Fruit fly (Drosophila melanogaster) whole organism, embryonic: ENCODE measurements around the gene Dh44.

Source experiments
- Bgb ChIP-seq: fragments of 200-800 bp; sonication (Bioruptor generic); IDR thresholded peaks from 2 replicates; pipeline ENCODE4 v1.3.6; 2022; ENCODE audit warnings: missing biosample characterization, missing genetic modification characterization; ENCODE audit not compliant: partially characterized antibody
- CG10267 ChIP-seq: fragments of 200-800 bp; sonication (Bioruptor generic); optimal IDR thresholded peaks from 2 replicates; lab custom pipeline; 2018; ENCODE audit warnings: missing biosample characterization, mild to moderate bottlenecking, missing genetic modification characterization, moderate library complexity
- CG10543 ChIP-seq: fragments of 200-800 bp; sonication (Bioruptor generic); optimal IDR thresholded peaks from 3 replicates; lab custom pipeline; 2017; ENCODE audit warnings: missing biosample characterization, mild to moderate bottlenecking, missing genetic modification characterization, moderate library complexity
- CG10959 ChIP-seq: fragments of 200-800 bp; sonication (Bioruptor generic); IDR thresholded peaks from 2 replicates; pipeline ENCODE4 v1.3.6; 2022; ENCODE audit warnings: missing biosample characterization, missing genetic modification characterization
- CG11085 ChIP-seq: fragments of 200-800 bp; sonication (Bioruptor generic); IDR thresholded peaks from 2 replicates; pipeline ENCODE4 v1.3.6; 2022; ENCODE audit warnings: missing biosample characterization, missing genetic modification characterization
- CG11723 ChIP-seq: fragments of 200-800 bp; sonication (Bioruptor generic); optimal IDR thresholded peaks from 2 replicates; lab custom pipeline; 2017; ENCODE audit warnings: missing biosample characterization, mild to moderate bottlenecking, missing genetic modification characterization
- CG12942 ChIP-seq: fragments of 200-800 bp; sonication (Bioruptor generic); optimal IDR thresholded peaks from 3 replicates; lab custom pipeline; 2016; ENCODE audit warnings: missing biosample characterization, missing genetic modification characterization
- CG13296 ChIP-seq: fragments of 200-800 bp; sonication (Bioruptor generic); optimal IDR thresholded peaks from 3 replicates; lab custom pipeline; 2018; ENCODE audit warnings: missing biosample characterization, mild to moderate bottlenecking, missing genetic modification characterization
- CG14667 ChIP-seq: fragments of 200-800 bp; sonication (Bioruptor generic); IDR thresholded peaks from 2 replicates; pipeline ENCODE4 v1.3.6; 2022; ENCODE audit warnings: missing biosample characterization, missing genetic modification characterization
- CG14710 ChIP-seq: fragments of 200-800 bp; sonication (Bioruptor generic); optimal IDR thresholded peaks from 3 replicates; lab custom pipeline; 2019; ENCODE audit warnings: missing biosample characterization, mild to moderate bottlenecking, missing genetic modification characterization, moderate library complexity
- CG1647 ChIP-seq: fragments of 200-800 bp; sonication (Bioruptor generic); optimal IDR thresholded peaks from 3 replicates; lab custom pipeline; 2016; ENCODE audit warnings: missing biosample characterization, missing genetic modification characterization
- CG17359 ChIP-seq: fragments of 200-800 bp; sonication (Bioruptor generic); optimal IDR thresholded peaks from 3 replicates; lab custom pipeline; 2018; ENCODE audit warnings: missing biosample characterization, mild to moderate bottlenecking, missing genetic modification characterization, moderate library complexity
- CG18262 ChIP-seq: fragments of 200-800 bp; optimal IDR thresholded peaks from 3 replicates; lab custom pipeline; 2019; ENCODE audit warnings: missing biosample characterization, mild to moderate bottlenecking, missing genetic modification characterization, moderate library complexity
- CG2202 ChIP-seq: fragments of 200-800 bp; sonication (Bioruptor generic); optimal IDR thresholded peaks from 2 replicates; lab custom pipeline; 2018; ENCODE audit warnings: missing biosample characterization, mild to moderate bottlenecking, missing genetic modification characterization
- CG34224 ChIP-seq: fragments of 200-800 bp; sonication (Bioruptor generic); IDR thresholded peaks from 3 replicates; pipeline ENCODE4 v1.3.6; 2022; ENCODE audit warnings: missing biosample characterization, missing genetic modification characterization; ENCODE audit not compliant: partially characterized antibody
- CG3726 ChIP-seq: fragments of 200-800 bp; sonication (Bioruptor generic); IDR thresholded peaks from 3 replicates; pipeline ENCODE4, ENCODE4 v1.3.6; 2022; ENCODE audit warnings: missing biosample characterization, missing genetic modification characterization
- CG8478 ChIP-seq: fragments of >200 bp; optimal IDR thresholded peaks from 2 replicates; lab custom pipeline; 2018
- D19A ChIP-seq: fragments of 200-800 bp; optimal IDR thresholded peaks from 3 replicates; lab custom pipeline; 2019; ENCODE audit warnings: missing biosample characterization, mild to moderate bottlenecking, missing genetic modification characterization, moderate library complexity
- Dad ChIP-seq: fragments of 200-800 bp; sonication (Bioruptor generic); optimal IDR thresholded peaks from 3 replicates; lab custom pipeline; 2016; ENCODE audit warnings: missing biosample characterization, missing genetic modification characterization
- Dfd ChIP-seq, 2 experiments: fragments of >200 bp; optimal IDR thresholded peaks; 2 replicates each; lab custom pipeline; 2017; ENCODE audit warnings: missing biosample characterization in 2 of 2, missing genetic modification characterization in 2 of 2
- Dref ChIP-seq: fragments of 200-800 bp; sonication (Bioruptor generic); IDR thresholded peaks from 2 replicates; pipeline ENCODE4 v1.3.6; 2022; ENCODE audit warnings: missing biosample characterization, missing genetic modification characterization
- Eip74EF ChIP-seq, 2 experiments: fragments of 200-800 bp in 1 of 2; fragments of >200 bp in 1 of 2; sonication (Bioruptor generic) in 1 of 2; optimal IDR thresholded peaks; 2 replicates each; lab custom pipeline; 2017 to 2019; ENCODE audit warnings: missing biosample characterization in 2 of 2, missing genetic modification characterization in 2 of 2, mild to moderate bottlenecking in 1 of 2, moderate library complexity in 1 of 2
- Fer1 ChIP-seq: fragments of 200-800 bp; sonication (Bioruptor generic); optimal IDR thresholded peaks from 2 replicates; lab custom pipeline; 2017; ENCODE audit warnings: missing biosample characterization, mild to moderate bottlenecking, missing genetic modification characterization
- Fer3 ChIP-seq: fragments of 200-800 bp; sonication (Bioruptor generic); optimal IDR thresholded peaks from 2 replicates; lab custom pipeline; 2018; ENCODE audit warnings: missing biosample characterization, mild to moderate bottlenecking, missing genetic modification characterization, moderate library complexity
- H15 ChIP-seq: fragments of 200-800 bp; sonication (Bioruptor generic); IDR thresholded peaks from 3 replicates; pipeline ENCODE4 v1.3.6; 2022; ENCODE audit warnings: missing biosample characterization, missing genetic modification characterization
- HmgD ChIP-seq: fragments of 200-800 bp; sonication (Bioruptor generic); optimal IDR thresholded peaks from 3 replicates; lab custom pipeline; 2016; ENCODE audit warnings: missing biosample characterization, missing genetic modification characterization
- Hmx ChIP-seq: fragments of 200-800 bp; sonication (Bioruptor generic); optimal IDR thresholded peaks from 2 replicates; lab custom pipeline; 2016; ENCODE audit warnings: missing biosample characterization, missing genetic modification characterization
- Lhr ChIP-seq: fragments of 200-800 bp; sonication (Bioruptor generic); optimal IDR thresholded peaks from 3 replicates; lab custom pipeline; 2017; ENCODE audit warnings: mild to moderate bottlenecking, missing biosample characterization, missing genetic modification reagents, missing genetic modification characterization
- MESR4 ChIP-seq: fragments of 200-800 bp; sonication (Bioruptor generic); optimal IDR thresholded peaks from 2 replicates; lab custom pipeline; 2018; ENCODE audit warnings: missing biosample characterization, mild to moderate bottlenecking, missing genetic modification characterization, moderate library complexity
- Myb ChIP-seq: fragments of 200-800 bp; sonication (Bioruptor generic); optimal IDR thresholded peaks from 2 replicates; lab custom pipeline; 2016; ENCODE audit warnings: missing biosample characterization, missing genetic modification characterization
- NC2α ChIP-seq: fragments of 200-800 bp; sonication (Bioruptor generic); optimal IDR thresholded peaks from 2 replicates; lab custom pipeline; 2016; ENCODE audit warnings: missing biosample characterization, missing genetic modification characterization
- Taf1 ChIP-seq: fragments of 200-800 bp; sonication (Bioruptor generic); IDR thresholded peaks from 2 replicates; pipeline ENCODE4 v1.3.6; 2022; ENCODE audit warnings: missing biosample characterization, missing genetic modification characterization
- al ChIP-seq: fragments of 200-800 bp; sonication (Bioruptor generic); IDR thresholded peaks from 2 replicates; pipeline ENCODE4 v1.3.6; 2022; ENCODE audit warnings: missing biosample characterization, missing genetic modification characterization
- ato ChIP-seq: fragments of 200-800 bp; sonication (Bioruptor generic); IDR thresholded peaks from 2 replicates; pipeline ENCODE4 v1.3.6; 2022; ENCODE audit warnings: missing biosample characterization, missing genetic modification characterization; ENCODE audit not compliant: partially characterized antibody
- eyg ChIP-seq: fragments of 200-800 bp; sonication (Bioruptor generic); optimal IDR thresholded peaks from 3 replicates; lab custom pipeline; 2016; ENCODE audit warnings: missing biosample characterization, missing genetic modification characterization
- fd102C ChIP-seq: fragments of 200-800 bp; sonication (Bioruptor generic); optimal IDR thresholded peaks from 2 replicates; lab custom pipeline; 2018; ENCODE audit warnings: missing biosample characterization, mild to moderate bottlenecking, missing genetic modification characterization, moderate library complexity
- fru ChIP-seq: fragments of >200 bp; optimal IDR thresholded peaks from 2 replicates; lab custom pipeline; 2017
- fu2 ChIP-seq: fragments of 200-800 bp; sonication (Bioruptor generic); optimal IDR thresholded peaks from 2 replicates; lab custom pipeline; 2016; ENCODE audit warnings: missing biosample characterization, missing genetic modification characterization
- gt ChIP-seq: fragments of 200-800 bp; sonication (Bioruptor generic); IDR thresholded peaks from 2 replicates; pipeline ENCODE4 v1.3.6; 2022; ENCODE audit warnings: missing biosample characterization, missing genetic modification characterization
- hkb ChIP-seq, 2 experiments: fragments of 200-800 bp in 1 of 2; fragments of >200 bp in 1 of 2; sonication (Bioruptor generic) in 1 of 2; IDR thresholded peaks in 1 of 2; optimal IDR thresholded peaks in 1 of 2; 2 replicates each; pipeline versions ENCODE4 v1.3.6 to Lab custom; 2017 to 2022; ENCODE audit warnings: missing biosample characterization in 1 of 2, missing genetic modification characterization in 1 of 2
- insv ChIP-seq, 2 experiments: fragments of 200-800 bp; sonication (Bioruptor generic); optimal IDR thresholded peaks; 3 replicates each; lab custom pipeline; 2016 to 2018; ENCODE audit warnings: missing biosample characterization in 2 of 2, missing genetic modification characterization in 2 of 2
- knrl ChIP-seq: fragments of 200-800 bp; sonication (Bioruptor generic); IDR thresholded peaks from 3 replicates; pipeline ENCODE4 v1.3.6; 2022; ENCODE audit warnings: missing biosample characterization, missing genetic modification characterization; ENCODE audit not compliant: partially characterized antibody
- lilli ChIP-seq: fragments of 200-800 bp; sonication (Bioruptor generic); optimal IDR thresholded peaks from 3 replicates; lab custom pipeline; 2016; ENCODE audit warnings: missing biosample characterization, missing genetic modification characterization
- lola ChIP-seq, 3 experiments: fragments of >200 bp in 2 of 3; fragments of 200-800 bp in 1 of 3; sonication (Bioruptor generic) in 1 of 3; optimal IDR thresholded peaks; 2 replicates each; lab custom pipeline; 2017 to 2019; ENCODE audit warnings: missing biosample characterization in 3 of 3, missing genetic modification characterization in 3 of 3, mild to moderate bottlenecking in 1 of 3, moderate library complexity in 1 of 3
- pan ChIP-seq, 4 experiments: fragments of >200 bp in 3 of 4; fragments of 200-800 bp in 1 of 4; sonication (Bioruptor generic) in 1 of 4; optimal IDR thresholded peaks in 3 of 4; IDR thresholded peaks in 1 of 4; 2 replicates each; pipeline versions ENCODE4 v1.3.6 to Lab custom; 2017 to 2022; ENCODE audit warnings: missing biosample characterization in 2 of 4, missing genetic modification characterization in 2 of 4, mixed read lengths in 1 of 4
- pfk ChIP-seq: fragments of 200-800 bp; sonication (Bioruptor generic); optimal IDR thresholded peaks from 2 replicates; lab custom pipeline; 2018; ENCODE audit warnings: missing biosample characterization, mild to moderate bottlenecking, missing genetic modification characterization, moderate library complexity
- slbo ChIP-seq: fragments of 200-800 bp; sonication (Bioruptor generic); IDR thresholded peaks from 2 replicates; pipeline ENCODE4 v1.3.6; 2022; ENCODE audit warnings: missing biosample characterization, missing genetic modification characterization
- toy ChIP-seq: fragments of 200-800 bp; sonication (Bioruptor generic); IDR thresholded peaks from 2 replicates; pipeline ENCODE4 v1.3.6; 2022; ENCODE audit warnings: missing biosample characterization, missing genetic modification characterization
- ttk ChIP-seq: fragments of 200-800 bp; sonication (Bioruptor generic); IDR thresholded peaks from 2 replicates; pipeline ENCODE4 v2.1.2; 2022; ENCODE audit warnings: missing biosample characterization, missing genetic modification characterization
- unpg ChIP-seq: fragments of 200-800 bp; sonication (Bioruptor generic); optimal IDR thresholded peaks from 3 replicates; lab custom pipeline; 2018; ENCODE audit warnings: missing biosample characterization, mild to moderate bottlenecking, missing genetic modification characterization, moderate library complexity

The Dh44 gene

DNA sequence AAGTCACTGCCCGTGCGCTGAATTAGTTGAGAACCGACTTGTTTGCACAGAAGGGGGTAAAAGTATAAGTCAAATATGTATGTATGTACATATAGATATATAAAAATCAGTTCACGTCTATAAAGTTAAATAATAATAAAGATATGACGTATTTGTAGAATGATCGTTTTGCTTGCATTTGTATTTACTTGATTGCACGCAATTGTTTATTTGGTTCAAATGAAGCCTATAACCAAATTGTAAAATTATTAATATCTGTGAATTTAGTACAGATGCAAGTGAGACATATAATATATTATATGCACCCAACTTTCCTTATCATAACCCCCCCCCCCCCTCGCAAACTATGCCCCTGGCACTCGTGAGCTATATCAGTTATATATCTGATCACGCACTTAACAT is 37.4 kb upstream of the Dh44 start (continued):
- TF ChIP-seq ato = no peak
- no peak for TF ChIP-seq Hmx (GFP tag; lab: Kevin White, UChicago)
- TF ChIP-seq ttk (GFP tag; lab: Robert Waterston, UW) = no peak
- TF ChIP-seq CG14667 = no peak
- no peak for TF ChIP-seq gt (GFP tag; lab: Robert Waterston, UW)
- TF ChIP-seq CG1647 (GFP tag; lab: Kevin White, UChicago) = no peak
- no peak for TF ChIP-seq NC2α (GFP tag; lab: Kevin White, UChicago)
- peak; percentile 24; the same call in 1 of the 2 replicates for TF ChIP-seq Taf1 (GFP tag; lab: Robert Waterston, UW)
- peak; percentile 37 for TF ChIP-seq unpg
- TF ChIP-seq insv (GFP tag; optimal IDR thresholded peaks at IDR 0.05; lab: Kevin White, UChicago) = no peak
- TF ChIP-seq hkb (optimal IDR thresholded peaks at IDR 0.05; lab: Kevin White, UChicago) = no peak
- peak; percentile 59 for TF ChIP-seq hkb (GFP tag; IDR thresholded peaks at IDR 0.05; lab: Robert Waterston, UW)
- no peak for TF ChIP-seq CG3726
- peak; percentile 56 for TF ChIP-seq CG18262
- no peak for TF ChIP-seq toy (GFP tag; lab: Robert Waterston, UW)
- peak; percentile 19 for TF ChIP-seq CG14710 (tag; lab: Kevin White, UChicago)
- peak; percentile 52; the same call in 1 of the 2 replicates for TF ChIP-seq al (GFP tag; lab: Robert Waterston, UW)
- no peak for TF ChIP-seq H15 (GFP tag; lab: Robert Waterston, UW)
- TF ChIP-seq Dfd (GFP tag; optimal IDR thresholded peaks at IDR 0.05; lab: Kevin White, UChicago) = no peak
- TF ChIP-seq fu2 (GFP tag; lab: Kevin White, UChicago) = no peak
- TF ChIP-seq CG10959 = no peak
- TF ChIP-seq CG10543 (GFP tag; lab: Kevin White, UChicago) = peak; percentile 67
- TF ChIP-seq Fer1 (GFP tag; lab: Kevin White, UChicago) = peak; percentile 68
- peak; percentile 33 for TF ChIP-seq CG13296 (GFP tag; lab: Kevin White, UChicago)
- no peak for TF ChIP-seq Lhr (GFP tag; lab: Kevin White, UChicago)
- peak; percentile 25 for TF ChIP-seq lilli (GFP tag; lab: Kevin White, UChicago)
- TF ChIP-seq fru (lab: Kevin White, UChicago) = no peak
- 0 out of 2 replicates have a peak, but pooled peaks have one; percentile 27 for TF ChIP-seq CG11085 (GFP tag; lab: Robert Waterston, UW)
- no peak for TF ChIP-seq eyg (GFP tag; lab: Kevin White, UChicago)
- TF ChIP-seq D19A (tag; lab: Kevin White, UChicago) = peak; percentile 39
- peak; percentile 34 for TF ChIP-seq Fer3 (tag; lab: Kevin White, UChicago)
- peak; percentile 56 for TF ChIP-seq CG17359
- TF ChIP-seq CG2202 (tag; lab: Kevin White, UChicago) = peak; percentile 31
- no peak for TF ChIP-seq Dref
- TF ChIP-seq CG11723 = peak; percentile 2
- no peak for TF ChIP-seq pfk (GFP tag; lab: Kevin White, UChicago)
- TF ChIP-seq pan (optimal IDR thresholded peaks at IDR 0.05; lab: Kevin White, UChicago) = no peak
- TF ChIP-seq pan (GFP tag; optimal IDR thresholded peaks at IDR 0.05 in 1 of 2, IDR thresholded peaks at IDR 0.05 in 1 of 2) = no peak
- peak in 1 of 2 experiments; percentile 14 for TF ChIP-seq Eip74EF (GFP tag; optimal IDR thresholded peaks at IDR 0.05; lab: Kevin White, UChicago)
- no peak for TF ChIP-seq Bgb (GFP tag; lab: Robert Waterston, UW)
- TF ChIP-seq knrl (GFP tag; lab: Robert Waterston, UW) = no peak
- TF ChIP-seq CG12942 (GFP tag; lab: Kevin White, UChicago) = no peak
- TF ChIP-seq CG34224 (GFP tag; lab: Robert Waterston, UW) = no peak
- no peak for TF ChIP-seq MESR4 (GFP tag; lab: Kevin White, UChicago)
- TF ChIP-seq CG8478 (lab: Kevin White, UChicago) = no peak
- no peak for TF ChIP-seq Myb (GFP tag; lab: Kevin White, UChicago)
- TF ChIP-seq lola (GFP tag; optimal IDR thresholded peaks at IDR 0.05; lab: Kevin White, UChicago) = peak in 1 of 3 experiments; percentile 8
- no peak for TF ChIP-seq HmgD (GFP tag; lab: Kevin White, UChicago)
- TF ChIP-seq fd102C (GFP tag; lab: Kevin White, UChicago) = no peak
- TF ChIP-seq CG10267 (tag; lab: Kevin White, UChicago) = peak; percentile 3
- peak; percentile 67 for TF ChIP-seq slbo (GFP tag; lab: Robert Waterston, UW)
- no peak for TF ChIP-seq Dad (GFP tag; lab: Kevin White, UChicago)
